Fruit fly (Drosophila melanogaster) whole organism, wandering third instar larva: ENCODE measurements around the gene CG15014.

Source experiments
- Abd-B ChIP-seq: fragments of >200 bp; optimal IDR thresholded peaks from 2 replicates; lab custom pipeline; 2017; ENCODE audit warnings: missing biosample characterization, missing genetic modification characterization
- CG32264 ChIP-seq: fragments of 200-800 bp; sonication (Bioruptor generic); optimal IDR thresholded peaks from 2 replicates; lab custom pipeline; 2016; ENCODE audit warnings: missing biosample characterization, missing genetic modification characterization
- CG9705 ChIP-seq: fragments of 200-800 bp; sonication (Bioruptor generic); optimal IDR thresholded peaks from 2 replicates; lab custom pipeline; 2018; ENCODE audit warnings: missing biosample characterization, mild to moderate bottlenecking, missing genetic modification characterization
- CrebA ChIP-seq: fragments of 200-800 bp; sonication (Bioruptor generic); optimal IDR thresholded peaks from 2 replicates; lab custom pipeline; 2016; ENCODE audit warnings: missing biosample characterization, mild to moderate bottlenecking, missing genetic modification characterization, borderline replicate concordance
- Dfd ChIP-seq: fragments of >200 bp; optimal IDR thresholded peaks from 2 replicates; lab custom pipeline; 2017; ENCODE audit warnings: missing biosample characterization, missing genetic modification characterization
- Dif ChIP-seq: fragments of 200-275, 200-300 bp; sonication (Bioruptor generic); optimal IDR thresholded peaks from 2 replicates; lab custom pipeline; 2018; ENCODE audit warnings: missing biosample characterization, missing genetic modification characterization; ENCODE audit not compliant: partially characterized antibody
- HLH106 ChIP-seq: fragments of 200-800 bp; optimal IDR thresholded peaks from 3 replicates; lab custom pipeline; 2019; ENCODE audit warnings: missing biosample characterization, mild to moderate bottlenecking, missing genetic modification characterization, moderate library complexity
- Hnf4 ChIP-seq: fragments of 200-800 bp; sonication (Bioruptor generic); optimal IDR thresholded peaks from 2 replicates; lab custom pipeline; 2016; ENCODE audit warnings: missing biosample characterization, mild to moderate bottlenecking, missing genetic modification characterization
- Hr78 ChIP-seq: fragments of >200 bp; optimal IDR thresholded peaks from 2 replicates; lab custom pipeline; 2017; ENCODE audit warnings: missing biosample characterization, missing genetic modification characterization
- Jra ChIP-seq: sonication (Bioruptor generic); optimal IDR thresholded peaks from 2 replicates; lab custom pipeline; 2016; ENCODE audit warnings: missing biosample characterization, missing genetic modification characterization
- Mio ChIP-seq: sonication (Bioruptor generic); optimal IDR thresholded peaks from 2 replicates; lab custom pipeline; 2016; ENCODE audit warnings: missing biosample characterization, missing genetic modification characterization
- Myc ChIP-seq: fragments of >200 bp; optimal IDR thresholded peaks from 2 replicates; lab custom pipeline; 2017
- N ChIP-seq: fragments of >200 bp; optimal IDR thresholded peaks from 2 replicates; lab custom pipeline; 2018; ENCODE audit warnings: missing biosample characterization, missing external identifiers, missing genetic modification characterization
- OdsH ChIP-seq: fragments of 200-800 bp; sonication (Bioruptor generic); optimal IDR thresholded peaks from 2 replicates; lab custom pipeline; 2016; ENCODE audit warnings: missing biosample characterization, mild to moderate bottlenecking, missing genetic modification characterization
- Rel ChIP-seq, 2 experiments: fragments of 200-800 bp; sonication (Bioruptor generic) in 1 of 2; optimal IDR thresholded peaks; 2 replicates in 1 of 2; 3 replicates in 1 of 2; lab custom pipeline; 2016 to 2019; ENCODE audit warnings: mild to moderate bottlenecking in 2 of 2, missing biosample characterization in 2 of 2, missing genetic modification characterization in 2 of 2, moderate library complexity in 1 of 2
- Sp1 ChIP-seq: fragments of 200-800 bp; sonication (Bioruptor generic); optimal IDR thresholded peaks from 3 replicates; lab custom pipeline; 2019; ENCODE audit warnings: missing biosample characterization, mild to moderate bottlenecking, missing genetic modification characterization, moderate library complexity
- br ChIP-seq: fragments of 200-800 bp; sonication (Bioruptor generic); optimal IDR thresholded peaks from 2 replicates; lab custom pipeline; 2016; ENCODE audit warnings: missing biosample characterization, missing genetic modification characterization
- brk ChIP-seq: fragments of 200-800 bp; sonication (Bioruptor generic); optimal IDR thresholded peaks from 2 replicates; lab custom pipeline; 2016; ENCODE audit warnings: missing biosample characterization, mild to moderate bottlenecking, missing genetic modification characterization
- dl ChIP-seq, 2 experiments: fragments of 175-275, 200-275 bp in 1 of 2; fragments of 200-275 bp in 1 of 2; sonication (Bioruptor generic); optimal IDR thresholded peaks; lab custom pipeline; 2018; ENCODE audit warnings: mild to moderate bottlenecking in 2 of 2, missing biosample characterization in 2 of 2, missing genetic modification characterization in 2 of 2, moderate library complexity in 2 of 2; ENCODE audit not compliant: partially characterized antibody in 2 of 2, insufficient read depth in 1 of 2
- dmrt93B ChIP-seq: fragments of 200-800 bp; sonication (Bioruptor generic); optimal IDR thresholded peaks from 2 replicates; lab custom pipeline; 2018; ENCODE audit warnings: missing biosample characterization, mild to moderate bottlenecking, missing genetic modification characterization
- dsf ChIP-seq: sonication (Bioruptor generic); optimal IDR thresholded peaks from 2 replicates; lab custom pipeline; 2016; ENCODE audit warnings: missing biosample characterization, missing genetic modification characterization, borderline replicate concordance
- ey ChIP-seq: fragments of 200-800 bp; sonication (Bioruptor generic); optimal IDR thresholded peaks from 2 replicates; lab custom pipeline; 2016; ENCODE audit warnings: missing biosample characterization, missing genetic modification characterization
- foxo ChIP-seq, 2 experiments: fragments of 200-800 bp; sonication (Bioruptor generic); optimal IDR thresholded peaks; 2 replicates in 1 of 2; 3 replicates in 1 of 2; lab custom pipeline; 2016 to 2017; ENCODE audit warnings: missing biosample characterization in 2 of 2, missing genetic modification characterization in 2 of 2
- fru ChIP-seq: fragments of 200-800 bp; sonication (Bioruptor generic); optimal IDR thresholded peaks from 3 replicates; lab custom pipeline; 2016; ENCODE audit warnings: missing biosample characterization, mild to moderate bottlenecking, missing genetic modification characterization
- h ChIP-seq: fragments of 200-800 bp; sonication (Bioruptor generic); optimal IDR thresholded peaks from 3 replicates; lab custom pipeline; 2016; ENCODE audit warnings: missing biosample characterization, mild to moderate bottlenecking, missing genetic modification characterization
- lola ChIP-seq: fragments of >200 bp; optimal IDR thresholded peaks from 2 replicates; lab custom pipeline; 2017; ENCODE audit warnings: missing biosample characterization, missing genetic modification characterization
- pan ChIP-seq: fragments of >200 bp; optimal IDR thresholded peaks from 2 replicates; lab custom pipeline; 2017
- psq ChIP-seq: fragments of 200-800 bp; sonication (Bioruptor generic); optimal IDR thresholded peaks from 3 replicates; lab custom pipeline; 2017; ENCODE audit warnings: missing biosample characterization, mild to moderate bottlenecking, missing genetic modification characterization, moderate library complexity
- rgr ChIP-seq: fragments of 200-800 bp; sonication (Bioruptor generic); optimal IDR thresholded peaks from 3 replicates; lab custom pipeline; 2016; ENCODE audit warnings: missing biosample characterization, mild to moderate bottlenecking, missing genetic modification characterization
- sage ChIP-seq: fragments of 200-800 bp; sonication (Bioruptor generic); optimal IDR thresholded peaks from 2 replicates; lab custom pipeline; 2016; ENCODE audit warnings: missing biosample characterization, mild to moderate bottlenecking, missing genetic modification characterization
- sv ChIP-seq: fragments of 200-800 bp; sonication (Bioruptor generic); optimal IDR thresholded peaks from 3 replicates; lab custom pipeline; 2016; ENCODE audit warnings: missing biosample characterization, missing genetic modification characterization
- tai ChIP-seq: sonication (Bioruptor generic); optimal IDR thresholded peaks from 2 replicates; lab custom pipeline; 2016; ENCODE audit warnings: missing biosample characterization, missing genetic modification characterization
- usp ChIP-seq: fragments of >200 bp; optimal IDR thresholded peaks from 2 replicates; lab custom pipeline; 2017; ENCODE audit warnings: missing biosample characterization, missing genetic modification characterization
- woc ChIP-seq: sonication (Bioruptor generic); optimal IDR thresholded peaks from 2 replicates; lab custom pipeline; 2016; ENCODE audit warnings: missing biosample characterization, mild to moderate bottlenecking, missing genetic modification characterization

The CG15014 gene

DNA sequence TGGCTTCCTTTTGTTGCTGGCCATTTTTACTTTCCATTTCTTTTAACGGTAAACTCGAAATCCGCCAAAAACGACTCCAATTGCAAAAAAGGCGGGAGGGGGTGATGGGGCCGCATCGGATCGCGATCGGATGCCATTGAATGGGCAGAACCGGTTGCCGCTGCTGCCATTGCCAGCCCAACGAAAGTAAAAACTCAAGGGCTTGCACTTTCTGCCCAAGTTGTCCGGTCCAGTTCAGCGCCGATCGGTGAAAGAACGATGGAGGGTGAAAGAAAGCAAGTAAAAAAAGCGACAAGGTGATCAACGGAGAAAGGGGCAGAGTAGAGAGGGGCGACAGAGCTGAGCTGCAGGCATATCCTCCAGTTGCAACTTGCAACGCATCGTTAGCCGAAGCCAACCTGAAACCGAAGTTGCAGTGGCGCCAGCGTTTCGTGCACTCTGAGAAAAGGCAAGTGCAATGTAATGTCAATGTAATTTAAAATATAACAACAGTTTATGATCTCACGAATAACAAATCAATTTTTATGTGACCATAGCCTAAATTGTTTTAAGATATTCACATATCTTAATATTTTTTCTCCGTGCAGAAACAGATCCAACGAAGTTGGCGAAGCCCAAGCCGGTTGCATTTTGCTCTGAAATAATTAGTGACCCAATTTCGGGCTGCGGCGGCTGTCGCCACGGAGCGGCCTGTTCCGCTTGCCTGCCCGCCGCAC lies 17.7 kb downstream of the CG15014 start:
- TF ChIP-seq dmrt93B (peak; percentile 34), ey (GFP tag; lab: Kevin White, UChicago) (peak; percentile 68), h (GFP tag; lab: Kevin White, UChicago) (peak; percentile 77), Dif (GFP tag; lab: Kevin White, UChicago) (no peak), rgr (GFP tag; lab: Kevin White, UChicago) (peak; percentile 63), br (peak; percentile 59), N (GFP tag; lab: Kevin White, UChicago) (no peak), fru (peak; percentile 75), foxo (GFP tag; optimal IDR thresholded peaks at IDR 0.05; lab: Kevin White, UChicago) (peak in 1 of 2 experiments; percentile 61), psq (GFP tag; lab: Kevin White, UChicago) (peak; percentile 46), HLH106 (tag; lab: Kevin White, UChicago) (peak; percentile 68), Sp1 (GFP tag; lab: Kevin White, UChicago) (peak; percentile 65), CG32264 (GFP tag; lab: Kevin White, UChicago) (no peak), OdsH (peak; percentile 60), woc (GFP tag; lab: Kevin White, UChicago) (peak; percentile 31), Hnf4 (GFP tag; lab: Kevin White, UChicago) (no peak), lola (GFP tag; lab: Kevin White, UChicago) (no peak), brk (GFP tag; lab: Kevin White, UChicago) (no peak), sv (GFP tag; lab: Kevin White, UChicago) (no peak), Hr78 (GFP tag; lab: Kevin White, UChicago) (no peak), pan (lab: Kevin White, UChicago) (no peak), Myc (lab: Kevin White, UChicago) (no peak), dl (GFP tag; optimal IDR thresholded peaks at IDR 0.05; lab: Kevin White, UChicago; ENCODE audit: insufficient read depth in 1 of 2, partially characterized antibody in 2 of 2) (no peak), Dfd (GFP tag; lab: Kevin White, UChicago) (no peak), sage (GFP tag; lab: Kevin White, UChicago) (no peak), tai (no peak)

- TF ChIP-seq Jra (GFP tag; lab: Kevin White, UChicago) (no peak), Abd-B (no peak), Rel (GFP tag; optimal IDR thresholded peaks at IDR 0.05; lab: Kevin White, UChicago) (no peak), Rel (tag; optimal IDR thresholded peaks at IDR 0.05; lab: Kevin White, UChicago) (no peak), dsf (GFP tag; lab: Kevin White, UChicago) (no peak), Myc (lab: Kevin White, UChicago) (no peak), usp (GFP tag; lab: Kevin White, UChicago) (no peak), Sp1 (GFP tag; lab: Kevin White, UChicago) (no peak), sage (GFP tag; lab: Kevin White, UChicago) (no peak), Mio (GFP tag; lab: Kevin White, UChicago) (no peak), br (no peak), Dfd (GFP tag; lab: Kevin White, UChicago) (no peak), CrebA (GFP tag; lab: Kevin White, UChicago) (no peak), h (GFP tag; lab: Kevin White, UChicago) (no peak), N (GFP tag; lab: Kevin White, UChicago) (no peak), Hr78 (GFP tag; lab: Kevin White, UChicago) (no peak), fru (no peak), Dif (GFP tag; lab: Kevin White, UChicago) (no peak)
Observed at dm6 chr3L:4302088-4302487, 20.0 kb downstream of the CG15014 start.

DNA sequence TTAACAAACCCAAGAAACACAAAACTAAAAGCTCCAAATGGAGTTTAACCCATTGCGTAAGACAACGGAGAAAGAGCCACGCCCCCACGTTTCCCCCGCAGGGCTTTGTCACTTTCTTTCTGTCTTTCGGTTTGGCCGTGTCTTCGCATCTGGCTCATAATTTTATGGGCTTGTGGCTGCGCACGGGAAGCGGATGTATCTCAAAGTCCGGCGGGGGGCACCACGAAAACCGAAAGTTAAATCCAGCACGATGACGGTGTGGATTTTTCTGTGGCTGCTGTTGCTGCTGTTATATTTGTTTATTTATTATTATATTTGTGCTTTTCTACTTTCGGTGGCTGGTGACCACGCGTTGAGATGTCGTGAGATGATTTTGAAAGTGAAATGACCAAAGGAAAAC lies 25.3 kb downstream of the CG15014 start:
- TF ChIP-seq dsf (GFP tag; lab: Kevin White, UChicago) (no peak), CrebA (GFP tag; lab: Kevin White, UChicago) (no peak), Dif (GFP tag; lab: Kevin White, UChicago) (no peak), brk (GFP tag; lab: Kevin White, UChicago) (no peak), Mio (GFP tag; lab: Kevin White, UChicago) (no peak), Myc (lab: Kevin White, UChicago) (no peak), Jra (GFP tag; lab: Kevin White, UChicago) (no peak), Hr78 (GFP tag; lab: Kevin White, UChicago) (no peak), h (GFP tag; lab: Kevin White, UChicago) (no peak), Abd-B (no peak), br (no peak), usp (GFP tag; lab: Kevin White, UChicago) (no peak), CG9705 (GFP tag; lab: Kevin White, UChicago) (no peak), Sp1 (GFP tag; lab: Kevin White, UChicago) (no peak), sv (GFP tag; lab: Kevin White, UChicago) (no peak), ey (GFP tag; lab: Kevin White, UChicago) (no peak), psq (GFP tag; lab: Kevin White, UChicago) (no peak)
- TF ChIP-seq, all 38 proteins: peak for 0
